Fruit fly (Drosophila melanogaster) whole organism: Measurements from ENCODE around the gene elB.

Experiments used
- CG8478 ChIP-seq: fragments of >200 bp; optimal IDR thresholded peaks from 2 replicates; lab custom pipeline; 2018; ENCODE audit warnings: inconsistent platforms
- Dll ChIP-seq: fragments of >200 bp; optimal IDR thresholded peaks from 2 replicates; lab custom pipeline; 2017
- EcR ChIP-seq, 2 experiments: fragments of >200 bp; optimal IDR thresholded peaks; 2 replicates each; lab custom pipeline; 2017; ENCODE audit warnings: missing biosample characterization in 2 of 2, missing genetic modification characterization in 2 of 2, missing genetic modification reagents in 2 of 2
- pan ChIP-seq: fragments of >200 bp; optimal IDR thresholded peaks from 2 replicates; lab custom pipeline; 2017
- psq ChIP-seq: fragments of >200 bp; optimal IDR thresholded peaks from 2 replicates; lab custom pipeline; 2017
- usp ChIP-seq: fragments of >200 bp; optimal IDR thresholded peaks from 2 replicates; lab custom pipeline; 2017; ENCODE audit warnings: missing biosample characterization, missing genetic modification characterization, mixed read lengths

The elB gene

DNA sequence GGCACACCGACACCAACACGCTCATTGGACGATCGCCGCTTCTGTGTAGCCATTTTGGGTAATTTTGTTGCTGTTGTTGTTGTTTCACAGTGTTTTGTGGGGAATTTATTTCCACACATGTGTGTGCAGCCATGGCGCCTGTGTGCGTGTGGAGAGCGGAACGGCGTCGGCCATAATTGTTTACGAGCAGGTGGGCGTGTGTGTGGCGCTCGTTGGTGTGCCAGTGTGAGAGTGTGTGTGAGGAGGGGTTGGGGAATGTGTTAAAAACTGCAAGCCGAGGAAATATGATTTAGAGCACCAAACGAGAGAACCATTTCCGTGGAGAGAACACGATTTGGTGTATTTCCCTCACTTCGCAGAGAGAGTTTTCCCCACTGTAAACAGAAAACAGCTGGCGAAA, 982 bp upstream of the elB start:
- TF ChIP-seq EcR (GFP tag; optimal IDR thresholded peaks at IDR 0.05; lab: Kevin White, UChicago) (no peak), pan (no peak), psq (lab: Kevin White, UChicago) (no peak), Dll (peak; percentile 83), usp (GFP tag; lab: Kevin White, UChicago) (no peak), CG8478 (lab: Kevin White, UChicago) (no peak)

DNA sequence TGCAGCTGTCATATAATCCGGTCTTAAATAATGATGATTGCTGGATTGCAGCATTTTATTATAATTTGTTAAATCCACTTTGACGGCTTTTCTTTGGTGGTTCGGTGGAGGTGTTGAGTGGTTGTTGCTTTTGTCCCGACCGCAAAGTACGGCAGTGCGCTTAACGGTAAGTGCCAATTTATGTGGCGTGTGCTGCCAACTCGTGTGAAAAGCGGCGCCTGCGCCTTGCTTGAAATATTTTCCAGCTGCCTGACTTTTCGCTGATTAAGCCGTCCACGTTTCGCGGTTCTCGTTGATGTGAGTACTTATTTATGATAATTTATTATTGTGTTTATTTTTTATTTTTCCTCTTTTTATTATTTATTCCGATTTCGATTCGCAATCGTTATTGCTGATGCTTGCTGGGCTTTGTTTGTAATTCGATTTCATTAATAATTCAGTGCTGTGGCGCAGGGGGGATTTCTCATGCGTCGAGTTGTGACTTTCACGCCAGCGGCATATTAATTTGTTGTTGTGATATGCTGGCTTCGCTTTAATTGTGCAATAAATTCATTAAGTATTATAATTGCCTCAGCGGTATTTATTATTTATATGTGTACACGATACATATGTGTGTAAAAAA, 855 bp downstream of the elB start:
- TF ChIP-seq pan (no peak), psq (lab: Kevin White, UChicago) (no peak), EcR (GFP tag; optimal IDR thresholded peaks at IDR 0.05; lab: Kevin White, UChicago) (no peak), Dll (no peak), CG8478 (lab: Kevin White, UChicago) (no peak), usp (GFP tag; lab: Kevin White, UChicago) (no peak)

DNA sequence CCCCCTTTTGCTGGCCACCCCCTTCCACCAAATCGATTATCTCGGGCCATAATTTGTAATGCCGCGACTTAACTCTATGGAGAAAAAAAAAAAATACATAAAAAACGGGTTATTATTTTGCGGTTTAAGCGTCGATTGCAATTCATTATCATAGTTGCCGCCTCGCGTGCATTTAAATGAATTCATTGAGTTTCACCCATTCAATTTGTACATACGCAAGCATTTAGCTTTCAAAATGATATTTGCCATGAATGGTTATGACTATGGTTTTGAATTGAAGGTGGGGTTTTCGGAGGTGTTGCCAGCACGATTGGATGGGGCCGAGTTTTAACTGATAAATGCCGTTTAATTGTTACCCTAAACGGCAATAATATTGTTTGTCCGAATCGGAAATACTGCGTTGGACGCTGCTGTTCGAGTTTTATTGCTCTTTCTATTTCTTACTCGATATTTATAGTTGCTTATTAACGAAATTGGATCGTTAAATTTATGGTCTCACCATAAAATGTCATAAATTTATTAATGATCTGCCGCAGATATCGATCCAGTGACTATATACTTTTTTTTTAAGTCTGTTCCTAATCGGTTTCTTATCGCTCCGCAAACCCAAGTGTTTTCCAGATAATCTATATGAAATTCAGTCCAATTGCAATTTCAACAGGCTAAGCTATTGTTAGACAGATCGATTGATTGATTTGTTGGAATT, 4.5 kb downstream of the elB start:
- TF ChIP-seq usp (GFP tag; lab: Kevin White, UChicago), result no peak
- no peak for TF ChIP-seq EcR (GFP tag; optimal IDR thresholded peaks at IDR 0.05; lab: Kevin White, UChicago)
- TF ChIP-seq CG8478 (lab: Kevin White, UChicago), result no peak
- no peak for TF ChIP-seq Dll
- no peak for TF ChIP-seq pan
- TF ChIP-seq psq (lab: Kevin White, UChicago), result no peak

DNA sequence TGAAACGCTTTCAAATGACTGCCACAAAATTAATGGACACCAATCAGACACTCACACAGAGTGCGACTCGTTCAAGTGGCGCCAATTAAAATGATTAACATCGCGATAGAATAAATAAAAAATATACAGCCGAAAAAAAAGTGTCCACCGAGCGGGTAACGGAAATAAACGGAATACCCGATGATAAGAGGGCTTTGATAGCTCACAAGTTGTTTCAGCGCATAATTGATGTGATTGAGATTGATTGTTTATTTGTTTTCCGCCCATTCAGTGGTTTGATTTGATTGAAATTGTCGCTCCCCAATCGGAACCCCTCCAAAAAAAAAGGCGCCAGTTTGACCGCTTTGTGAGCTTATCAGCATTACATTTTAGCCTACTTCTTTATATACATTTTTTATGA, 5.8 kb downstream of the elB start:
- no peak for TF ChIP-seq Dll
- TF ChIP-seq psq (lab: Kevin White, UChicago), result no peak
- TF ChIP-seq CG8478 (lab: Kevin White, UChicago), result no peak

DNA sequence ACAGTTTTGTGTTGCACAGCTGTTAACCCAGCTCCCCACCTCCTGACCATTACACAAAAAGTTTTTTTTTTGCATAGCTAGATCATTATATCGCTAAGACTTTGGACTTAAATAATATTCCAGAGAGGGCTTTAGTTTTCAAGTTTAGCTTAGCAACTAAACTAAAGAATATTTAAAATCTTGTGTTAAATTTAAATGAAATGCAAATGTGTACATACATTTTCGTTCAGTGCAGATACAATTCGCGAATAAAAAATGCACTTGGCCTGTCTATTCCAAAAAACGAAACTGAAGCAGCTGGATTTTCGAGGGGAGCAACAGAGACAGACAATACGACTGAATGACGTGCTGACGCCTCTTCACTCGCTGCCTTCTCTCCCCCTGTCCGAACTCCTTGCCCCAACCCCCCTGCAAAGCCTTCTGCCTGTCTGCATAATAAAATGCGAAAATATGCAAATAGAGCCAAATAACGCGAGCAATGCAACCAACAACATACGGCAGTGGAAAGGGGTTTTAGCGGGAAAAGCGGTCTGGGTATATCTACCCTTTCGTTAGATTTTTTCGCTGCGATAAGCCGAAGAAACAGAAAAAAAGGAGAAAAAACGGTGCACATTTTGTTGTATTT, 7.6 kb downstream of the elB start:
- TF ChIP-seq EcR (GFP tag; optimal IDR thresholded peaks at IDR 0.05; lab: Kevin White, UChicago) (no peak), Dll (no peak), pan (no peak), psq (lab: Kevin White, UChicago) (no peak)

DNA sequence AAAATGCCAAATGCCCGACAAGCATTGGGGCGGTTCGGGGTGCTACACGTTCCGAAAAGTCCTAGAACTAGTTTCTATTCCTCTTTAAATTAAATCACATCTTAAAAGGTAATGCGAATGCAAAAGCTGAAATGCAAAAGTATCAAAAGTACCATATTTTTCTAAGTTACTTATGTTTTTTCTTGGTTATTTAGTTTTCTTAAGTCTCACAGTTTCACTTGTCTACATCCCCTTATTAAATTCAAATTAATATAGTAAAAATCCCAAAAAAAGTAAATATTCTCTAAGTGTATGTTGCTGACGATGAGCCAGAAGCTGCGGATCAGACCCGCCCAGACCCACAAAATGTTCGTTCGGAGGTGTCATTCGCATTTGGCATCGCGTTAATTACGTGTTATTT, 8.7 kb downstream of the elB start:
- TF ChIP-seq pan, result no peak
- no peak for TF ChIP-seq CG8478 (lab: Kevin White, UChicago)
- no peak for TF ChIP-seq usp (GFP tag; lab: Kevin White, UChicago)
- TF ChIP-seq Dll, result no peak

DNA sequence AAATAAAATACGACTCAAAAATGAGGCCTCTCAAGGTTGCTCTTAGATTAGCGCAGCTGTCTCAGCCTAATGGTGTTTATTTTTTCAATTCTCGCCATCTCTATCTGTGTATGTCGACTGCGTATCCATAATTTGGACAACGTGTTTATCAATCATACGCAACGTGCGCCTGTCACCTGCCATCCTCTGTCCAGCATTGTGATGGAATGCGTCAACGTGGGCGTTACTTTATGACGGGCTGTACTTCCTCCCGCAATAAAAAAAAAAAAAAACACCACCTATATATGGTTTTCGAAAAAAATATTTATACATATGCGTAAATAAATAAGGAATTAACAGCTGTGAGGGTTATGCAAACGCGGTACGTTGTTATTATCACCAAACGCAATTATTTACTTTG, 10.0 kb downstream of the elB start:
- TF ChIP-seq usp (GFP tag; lab: Kevin White, UChicago) (no peak), EcR (GFP tag; optimal IDR thresholded peaks at IDR 0.05; lab: Kevin White, UChicago) (no peak), pan (no peak), CG8478 (lab: Kevin White, UChicago) (no peak), Dll (no peak), psq (lab: Kevin White, UChicago) (no peak)

DNA sequence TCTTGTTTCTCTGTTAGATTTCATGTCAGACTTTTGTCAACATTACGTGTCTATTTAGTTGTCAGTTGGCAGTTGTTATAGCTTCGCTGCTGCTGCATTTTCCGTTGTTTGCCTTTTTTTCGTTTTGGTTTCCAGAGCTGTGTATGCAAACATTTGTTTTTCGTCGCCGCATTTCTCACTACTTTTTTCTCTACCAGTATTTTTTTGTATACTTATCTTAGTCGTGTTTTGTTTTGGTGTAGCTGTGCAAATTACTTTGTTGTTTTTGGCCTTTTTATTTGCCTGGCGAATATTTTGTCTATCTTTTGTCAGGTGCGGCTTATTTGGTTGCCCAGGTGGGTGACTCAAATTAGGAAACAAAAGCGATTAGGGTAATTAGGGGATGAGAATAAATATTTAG, 10.8 kb downstream of the elB start:
- TF ChIP-seq EcR (GFP tag; optimal IDR thresholded peaks at IDR 0.05; lab: Kevin White, UChicago), result no peak
- TF ChIP-seq Dll, result no peak
- no peak for TF ChIP-seq usp (GFP tag; lab: Kevin White, UChicago)
- no peak for TF ChIP-seq pan
- TF ChIP-seq psq (lab: Kevin White, UChicago), result no peak
- TF ChIP-seq CG8478 (lab: Kevin White, UChicago), result no peak

DNA sequence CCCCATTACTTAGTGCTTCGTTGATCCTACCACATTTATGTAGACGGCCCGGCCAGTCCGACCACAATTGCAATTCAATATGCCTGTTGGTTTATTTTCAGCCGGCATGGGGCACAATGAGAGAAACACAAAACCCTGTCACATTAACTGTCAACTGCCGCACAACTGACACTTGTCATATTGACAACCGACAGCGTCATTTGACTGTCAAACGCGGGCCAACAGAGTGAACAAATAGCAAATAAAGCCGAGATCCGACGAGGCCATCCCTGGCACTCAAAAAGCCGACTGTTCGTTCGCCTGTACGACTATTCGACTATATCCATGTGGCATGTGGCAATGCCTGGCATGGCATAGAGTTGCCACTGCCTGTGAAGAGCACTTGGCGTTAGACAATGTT, 11.4 kb downstream of the elB start:
- TF ChIP-seq Dll (no peak), CG8478 (lab: Kevin White, UChicago) (no peak), psq (lab: Kevin White, UChicago) (no peak), EcR (GFP tag; optimal IDR thresholded peaks at IDR 0.05; lab: Kevin White, UChicago) (no peak), usp (GFP tag; lab: Kevin White, UChicago) (no peak), pan (no peak)

DNA sequence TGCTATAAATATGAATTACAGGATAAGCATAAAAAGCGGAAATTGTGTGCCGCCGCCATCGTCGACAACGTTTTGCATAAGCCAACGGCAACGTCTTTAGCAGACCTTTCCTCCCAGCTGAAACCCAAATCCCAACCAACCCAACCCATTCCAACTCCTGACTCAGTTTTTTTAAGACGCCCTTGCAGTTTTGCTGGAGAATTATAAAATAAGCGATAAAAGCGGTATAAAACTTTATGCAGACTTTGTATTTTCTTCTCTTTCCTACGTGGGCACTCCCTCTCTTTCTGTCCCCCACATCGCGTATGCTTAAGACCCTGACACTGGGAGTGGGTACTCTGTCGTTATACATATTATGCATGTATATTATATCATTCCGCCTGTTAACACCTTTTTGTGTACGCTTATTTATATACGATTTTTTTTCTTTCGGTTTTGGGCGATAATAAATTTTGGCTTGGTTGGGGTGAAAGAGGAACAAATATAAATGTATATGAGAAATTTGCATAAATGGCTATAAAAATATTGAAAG, 12.2 kb downstream of the elB start:
- TF ChIP-seq pan, result no peak
- TF ChIP-seq psq (lab: Kevin White, UChicago), result no peak
- TF ChIP-seq usp (GFP tag; lab: Kevin White, UChicago), result no peak
- no peak for TF ChIP-seq CG8478 (lab: Kevin White, UChicago)
- TF ChIP-seq EcR (GFP tag; optimal IDR thresholded peaks at IDR 0.05; lab: Kevin White, UChicago), result no peak
- TF ChIP-seq Dll, result no peak

DNA sequence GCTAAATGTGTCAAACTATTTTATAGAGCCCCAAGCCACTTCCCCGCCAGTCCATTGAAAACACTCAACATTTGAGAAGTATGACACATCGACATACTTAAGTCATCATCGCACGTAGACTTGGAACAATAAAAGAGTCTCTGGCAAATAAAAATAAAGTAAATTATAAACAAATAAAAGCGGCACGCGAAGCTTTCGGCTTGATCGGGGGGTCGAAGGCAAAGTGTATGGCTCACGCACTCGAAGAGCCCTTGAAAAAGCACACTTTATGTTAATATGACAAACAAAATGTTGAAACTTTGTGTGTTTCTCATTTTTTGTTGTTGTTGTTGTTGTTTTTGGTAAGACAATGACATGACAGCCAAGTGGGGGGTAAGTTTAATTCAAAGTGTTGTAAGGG, 13.1 kb downstream of the elB start:
- TF ChIP-seq psq (lab: Kevin White, UChicago) (no peak), usp (GFP tag; lab: Kevin White, UChicago) (no peak), Dll (no peak), CG8478 (lab: Kevin White, UChicago) (no peak), EcR (GFP tag; optimal IDR thresholded peaks at IDR 0.05; lab: Kevin White, UChicago) (no peak), pan (no peak)

DNA sequence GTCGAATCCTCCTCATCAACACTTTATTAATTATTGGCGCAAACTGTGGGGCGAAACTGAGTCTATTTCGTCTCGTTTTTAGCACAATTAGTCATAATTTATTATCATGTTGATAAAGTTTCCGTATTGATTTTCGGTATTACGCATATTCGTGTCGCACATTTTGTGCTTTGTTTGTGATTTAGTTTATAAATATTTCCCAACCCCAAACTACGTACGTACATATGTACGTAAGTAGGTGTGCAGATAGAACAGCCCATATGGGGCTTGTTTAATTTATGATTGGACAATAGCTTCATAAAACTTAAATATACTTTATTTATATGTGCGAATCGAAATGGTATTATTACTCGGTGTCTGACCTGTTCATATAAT, 14.3 kb downstream of the elB start:
- TF ChIP-seq pan, result no peak
- no peak for TF ChIP-seq Dll
- TF ChIP-seq psq (lab: Kevin White, UChicago), result no peak
- no peak for TF ChIP-seq CG8478 (lab: Kevin White, UChicago)
- no peak for TF ChIP-seq usp (GFP tag; lab: Kevin White, UChicago)
- TF ChIP-seq EcR (GFP tag; optimal IDR thresholded peaks at IDR 0.05; lab: Kevin White, UChicago), result no peak
